Fruit fly (Drosophila melanogaster) whole organism, embryonic: ENCODE results near the gene CG10510.

Experiments
- Atf6 ChIP-seq: fragments of 200-800 bp; sonication (Bioruptor generic); IDR thresholded peaks from 2 replicates; pipeline ENCODE4 v1.3.6; 2022; ENCODE audit warnings: missing biosample characterization, missing genetic modification characterization
- Bgb ChIP-seq: fragments of 200-800 bp; sonication (Bioruptor generic); IDR thresholded peaks from 2 replicates; pipeline ENCODE4 v1.3.6; 2022; ENCODE audit warnings: missing biosample characterization, missing genetic modification characterization; ENCODE audit not compliant: partially characterized antibody
- CG10274 ChIP-seq: fragments of 200-800 bp; sonication (Bioruptor generic); optimal IDR thresholded peaks from 3 replicates; lab custom pipeline; 2017; ENCODE audit warnings: missing biosample characterization, mild to moderate bottlenecking, missing genetic modification characterization
- CG12104 ChIP-seq: fragments of 200-800 bp; sonication (Bioruptor generic); optimal IDR thresholded peaks from 3 replicates; lab custom pipeline; 2016; ENCODE audit warnings: missing biosample characterization, missing genetic modification characterization
- CG13287 ChIP-seq: fragments of 200-800 bp; sonication (Bioruptor generic); IDR thresholded peaks from 2 replicates; pipeline ENCODE4 v1.3.6; 2022; ENCODE audit warnings: missing biosample characterization, missing genetic modification characterization; ENCODE audit not compliant: partially characterized antibody
- CG14860 ChIP-seq: fragments of 200-800 bp; sonication (Bioruptor generic); IDR thresholded peaks from 3 replicates; pipeline ENCODE4 v1.3.6; 2022; ENCODE audit warnings: missing biosample characterization, missing genetic modification characterization; ENCODE audit not compliant: partially characterized antibody
- CG16813 ChIP-seq: fragments of 200-800 bp; sonication (Bioruptor generic); IDR thresholded peaks from 3 replicates; pipeline ENCODE4 v1.3.6; 2022; ENCODE audit warnings: missing biosample characterization, missing genetic modification characterization; ENCODE audit not compliant: partially characterized antibody
- CG2120 ChIP-seq: fragments of 200-800 bp; sonication (Bioruptor generic); optimal IDR thresholded peaks from 3 replicates; lab custom pipeline; 2016; ENCODE audit warnings: missing biosample characterization, missing genetic modification characterization
- CG34224 ChIP-seq: fragments of 200-800 bp; sonication (Bioruptor generic); IDR thresholded peaks from 3 replicates; pipeline ENCODE4 v1.3.6; 2022; ENCODE audit warnings: missing biosample characterization, missing genetic modification characterization; ENCODE audit not compliant: partially characterized antibody
- CG6791 ChIP-seq: fragments of 200-800 bp; sonication (Bioruptor generic); IDR thresholded peaks from 3 replicates; pipeline ENCODE4 v1.3.6; 2022; ENCODE audit warnings: missing biosample characterization, missing genetic modification characterization; ENCODE audit not compliant: partially characterized antibody
- CG7963 ChIP-seq: fragments of 200-800 bp; sonication (Bioruptor generic); IDR thresholded peaks from 3 replicates; pipeline ENCODE4 v1.3.6; 2022; ENCODE audit warnings: missing biosample characterization, missing genetic modification characterization; ENCODE audit not compliant: partially characterized antibody
- D19B ChIP-seq: fragments of 200-800 bp; sonication (Bioruptor generic); optimal IDR thresholded peaks from 2 replicates; lab custom pipeline; 2017; ENCODE audit warnings: missing biosample characterization, mild to moderate bottlenecking, missing genetic modification characterization
- Elba2 ChIP-seq: fragments of 200-800 bp; sonication (Bioruptor generic); optimal IDR thresholded peaks from 3 replicates; lab custom pipeline; 2016; ENCODE audit warnings: missing biosample characterization, missing genetic modification characterization
- Ets97D ChIP-seq: fragments of 200-800 bp; sonication (Bioruptor generic); optimal IDR thresholded peaks from 3 replicates; lab custom pipeline; 2016; ENCODE audit warnings: missing biosample characterization, missing genetic modification characterization
- HLH4C ChIP-seq: fragments of 200-800 bp; sonication (Bioruptor generic); IDR thresholded peaks from 3 replicates; pipeline ENCODE4 v1.3.6; 2022; ENCODE audit warnings: missing biosample characterization, missing genetic modification characterization; ENCODE audit not compliant: partially characterized antibody
- Max ChIP-seq: fragments of 200-800 bp; sonication (Bioruptor generic); optimal IDR thresholded peaks from 2 replicates; lab custom pipeline; 2016; ENCODE audit warnings: missing biosample characterization, mild to moderate bottlenecking, missing genetic modification characterization
- Myb ChIP-seq: fragments of 200-800 bp; sonication (Bioruptor generic); optimal IDR thresholded peaks from 2 replicates; lab custom pipeline; 2016; ENCODE audit warnings: missing biosample characterization, missing genetic modification characterization
- Pdp1 ChIP-seq, 2 experiments: fragments of 200-800 bp; sonication (Bioruptor generic); optimal IDR thresholded peaks; 3 replicates each; lab custom pipeline; 2016; ENCODE audit warnings: missing biosample characterization in 2 of 2, missing genetic modification characterization in 2 of 2, mild to moderate bottlenecking in 1 of 2, moderate library complexity in 1 of 2
- Rfx ChIP-seq: fragments of 200-800 bp; sonication (Bioruptor generic); IDR thresholded peaks from 2 replicates; pipeline ENCODE4 v1.3.6; 2022; ENCODE audit warnings: missing biosample characterization, missing genetic modification characterization
- Scr ChIP-seq: fragments of 200-800 bp; sonication (Bioruptor generic); IDR thresholded peaks from 2 replicates; pipeline ENCODE4 v1.3.6; 2022; ENCODE audit warnings: missing biosample characterization, missing genetic modification characterization; ENCODE audit not compliant: partially characterized antibody
- ac ChIP-seq: fragments of 200-800 bp; sonication (Bioruptor generic); optimal IDR thresholded peaks from 3 replicates; lab custom pipeline; 2017; ENCODE audit warnings: missing biosample characterization, mild to moderate bottlenecking, missing genetic modification characterization
- ato ChIP-seq: fragments of 200-800 bp; sonication (Bioruptor generic); IDR thresholded peaks from 2 replicates; pipeline ENCODE4 v1.3.6; 2022; ENCODE audit warnings: missing biosample characterization, missing genetic modification characterization; ENCODE audit not compliant: partially characterized antibody
- bab2 ChIP-seq: fragments of 200-800 bp; sonication (Bioruptor generic); optimal IDR thresholded peaks from 2 replicates; lab custom pipeline; 2016; ENCODE audit warnings: missing biosample characterization, missing genetic modification characterization
- bbx ChIP-seq: fragments of 200-800 bp; sonication (Bioruptor generic); IDR thresholded peaks from 2 replicates; pipeline ENCODE4 v1.3.6; 2022; ENCODE audit warnings: missing biosample characterization, missing genetic modification characterization; ENCODE audit not compliant: partially characterized antibody
- cas ChIP-seq: fragments of 200-800 bp; sonication (Bioruptor generic); IDR thresholded peaks from 2 replicates; pipeline ENCODE4 v1.3.6; 2022; ENCODE audit warnings: missing biosample characterization, missing genetic modification characterization
- caup ChIP-seq: fragments of 200-800 bp; sonication (Bioruptor generic); optimal IDR thresholded peaks from 3 replicates; lab custom pipeline; 2017; ENCODE audit warnings: missing biosample characterization, mild to moderate bottlenecking, missing genetic modification characterization, moderate library complexity; ENCODE audit not compliant: severe bottlenecking
- croc ChIP-seq: fragments of 200-800 bp; sonication (Bioruptor generic); conservative IDR thresholded peaks from 3 replicates; pipeline ENCODE4 v1.3.6; 2022; ENCODE audit warnings: missing biosample characterization, missing genetic modification characterization
- danr ChIP-seq: fragments of 200-800 bp; sonication (Bioruptor generic); IDR thresholded peaks from 2 replicates; pipeline ENCODE4 v1.3.6; 2022; ENCODE audit warnings: missing biosample characterization, missing genetic modification characterization
- eyg ChIP-seq: fragments of 200-800 bp; sonication (Bioruptor generic); optimal IDR thresholded peaks from 3 replicates; lab custom pipeline; 2016; ENCODE audit warnings: missing biosample characterization, missing genetic modification characterization
- ham ChIP-seq: fragments of 200-800 bp; sonication (Bioruptor generic); IDR thresholded peaks from 2 replicates; pipeline ENCODE4 v1.3.6; 2022; ENCODE audit warnings: missing biosample characterization, missing genetic modification characterization
- hb ChIP-seq: fragments of 200-800 bp; sonication (Bioruptor generic); IDR thresholded peaks from 3 replicates; pipeline ENCODE4 v1.3.6; 2022; ENCODE audit warnings: missing biosample characterization, missing genetic modification characterization; ENCODE audit not compliant: partially characterized antibody
- mld ChIP-seq: fragments of 200-800 bp; sonication (Bioruptor generic); IDR thresholded peaks from 3 replicates; pipeline ENCODE4 v1.3.6; 2022; ENCODE audit warnings: missing biosample characterization, missing genetic modification characterization; ENCODE audit not compliant: partially characterized antibody
- nerfin-2 ChIP-seq: fragments of 200-800 bp; sonication (Bioruptor generic); IDR thresholded peaks from 2 replicates; pipeline ENCODE4 v1.3.6; 2022; ENCODE audit warnings: missing biosample characterization, missing genetic modification characterization; ENCODE audit not compliant: partially characterized antibody
- org-1 ChIP-seq: fragments of 200-800 bp; sonication (Bioruptor generic); optimal IDR thresholded peaks from 2 replicates; lab custom pipeline; 2017; ENCODE audit warnings: missing biosample characterization, missing genetic modification characterization
- sens ChIP-seq: fragments of 200-800 bp; sonication (Bioruptor generic); peaks from one replicate; lab custom pipeline; 2016; ENCODE audit warnings: missing biosample characterization, missing genetic modification characterization
- sisA ChIP-seq: fragments of 200-800 bp; sonication (Bioruptor generic); IDR thresholded peaks from 2 replicates; pipeline ENCODE4 v1.3.6; 2022; ENCODE audit warnings: missing biosample characterization, missing genetic modification characterization
- sna ChIP-seq: fragments of 200-800 bp; sonication (Bioruptor generic); IDR thresholded peaks from 2 replicates; pipeline ENCODE4 v1.3.6; 2022; ENCODE audit warnings: missing biosample characterization, missing genetic modification characterization; ENCODE audit not compliant: partially characterized antibody
- so ChIP-seq: fragments of 200-800 bp; sonication (Bioruptor generic); IDR thresholded peaks from 3 replicates; pipeline ENCODE4 v1.3.6; 2022; ENCODE audit warnings: missing biosample characterization, missing genetic modification characterization
- sob ChIP-seq: fragments of 200-800 bp; sonication (Bioruptor generic); IDR thresholded peaks from 2 replicates; pipeline ENCODE4 v1.3.6; 2022; ENCODE audit warnings: missing biosample characterization, missing genetic modification characterization
- tna ChIP-seq: fragments of 200-800 bp; sonication (Bioruptor generic); IDR thresholded peaks from 2 replicates; pipeline ENCODE4 v1.3.6; 2022; ENCODE audit warnings: missing biosample characterization, missing genetic modification characterization; ENCODE audit not compliant: partially characterized antibody
- unc-4 ChIP-seq: fragments of 200-800 bp; sonication (Bioruptor generic); IDR thresholded peaks from 2 replicates; pipeline ENCODE4 v1.3.6; 2022; ENCODE audit warnings: missing biosample characterization, missing genetic modification characterization; ENCODE audit not compliant: partially characterized antibody
- vnd ChIP-seq: fragments of 200-800 bp; sonication (Bioruptor generic); IDR thresholded peaks from 3 replicates; pipeline ENCODE4 v1.3.6; 2022; ENCODE audit warnings: missing biosample characterization, missing genetic modification characterization; ENCODE audit not compliant: partially characterized antibody

Gene CG10510

DNA sequence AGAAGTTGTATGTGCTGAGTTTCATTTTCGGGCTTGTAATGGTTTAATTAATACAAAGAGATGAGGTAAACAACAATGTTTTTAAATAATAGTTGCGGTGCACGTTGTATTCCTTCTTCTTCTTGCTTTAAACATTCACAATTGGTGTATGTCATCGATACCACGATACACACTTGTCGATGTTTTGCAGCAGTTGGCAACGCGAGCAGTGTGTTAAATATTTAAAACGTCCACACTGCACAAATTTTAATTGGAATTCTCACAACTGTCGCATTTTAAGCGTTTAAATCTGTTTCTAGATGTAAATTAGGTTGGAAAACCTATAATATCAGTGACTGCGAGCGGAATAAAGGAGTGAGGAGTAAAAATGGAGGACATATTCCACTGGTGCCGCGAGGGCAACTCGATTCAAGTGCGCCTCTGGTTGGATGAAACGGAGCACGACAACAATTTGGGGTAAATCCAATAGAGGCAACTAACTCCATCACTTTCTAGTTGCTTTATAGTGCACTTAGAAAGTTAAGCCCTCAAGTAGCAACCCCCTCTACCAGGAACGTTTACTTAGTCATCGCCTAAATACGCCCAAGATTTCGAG lies 6.9 kb upstream of the CG10510 start, which contains the start of the genes Trmt112 and Ilk (continued):
- no peak for TF ChIP-seq cas (GFP tag; lab: Robert Waterston, UW)
- no peak for TF ChIP-seq org-1 (GFP tag; lab: Kevin White, UChicago)
- TF ChIP-seq Elba2 (GFP tag; lab: Kevin White, UChicago), result peak; percentile 55
- TF ChIP-seq Myb (GFP tag; lab: Kevin White, UChicago), result peak; percentile 86
- TF ChIP-seq unc-4 (GFP tag; lab: Robert Waterston, UW), result peak; percentile 78
- TF ChIP-seq CG10274, result no peak
- TF ChIP-seq croc (GFP tag; lab: Robert Waterston, UW), result no peak
- no peak for TF ChIP-seq Atf6 (GFP tag; lab: Robert Waterston, UW)
- no peak for TF ChIP-seq so (GFP tag; lab: Robert Waterston, UW)
- peak; percentile 84 for TF ChIP-seq CG16813 (GFP tag; lab: Robert Waterston, UW)

DNA sequence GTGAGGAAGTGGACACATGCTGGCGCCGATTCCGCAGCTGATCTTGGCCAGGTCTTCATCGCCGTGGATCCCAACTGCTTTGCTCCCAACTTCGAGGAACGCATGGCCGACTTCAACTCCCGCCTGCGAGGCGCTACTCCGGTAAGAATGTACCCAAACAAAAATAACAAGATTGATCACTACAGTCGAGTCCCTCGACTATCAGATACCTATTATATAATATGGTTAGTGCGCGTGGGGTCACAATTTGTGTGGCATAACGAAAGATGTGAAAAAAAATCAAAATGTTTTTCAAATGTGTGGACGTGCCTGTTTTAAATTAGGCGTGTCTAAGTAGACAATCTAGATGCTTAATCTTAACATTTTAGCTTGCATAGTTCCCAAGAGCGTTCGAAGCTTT lies 3.4 kb downstream of the CG10510 start:
- TF ChIP-seq CG13287 (GFP tag; lab: Robert Waterston, UW) (peak; percentile 42), caup (GFP tag; lab: Kevin White, UChicago) (no peak), tna (GFP tag; lab: Robert Waterston, UW) (peak; percentile 63; the same call in 1 of the 2 replicates), CG7963 (GFP tag; lab: Robert Waterston, UW) (peak; percentile 66; the same call in 2 of the 3 replicates), sna (GFP tag; lab: Robert Waterston, UW) (peak; percentile 43), vnd (GFP tag; lab: Robert Waterston, UW) (peak; percentile 39; the same call in 1 of the 3 replicates), Max (GFP tag; lab: Kevin White, UChicago) (no peak), CG34224 (GFP tag; lab: Robert Waterston, UW) (peak; percentile 28; the same call in 1 of the 3 replicates), org-1 (GFP tag; lab: Kevin White, UChicago) (no peak), D19B (GFP tag; lab: Kevin White, UChicago) (peak; percentile 29), sob (GFP tag; lab: Robert Waterston, UW) (no peak), CG14860 (GFP tag; lab: Robert Waterston, UW) (peak; percentile 51; the same call in 1 of the 3 replicates), CG2120 (GFP tag; lab: Kevin White, UChicago) (no peak), Rfx (0 out of 2 replicates have a peak, but pooled peaks have one; percentile 4), Scr (peak; percentile 55), CG16813 (GFP tag; lab: Robert Waterston, UW) (peak; percentile 67), sens (GFP tag; lab: Kevin White, UChicago) (peak; percentile 34), eyg (GFP tag; lab: Kevin White, UChicago) (no peak), hb (0 out of 3 replicates have a peak, but pooled peaks have one; percentile 49), Pdp1 (GFP tag; optimal IDR thresholded peaks at IDR 0.05; lab: Kevin White, UChicago) (peak in 1 of 2 experiments; percentile 91), sisA (GFP tag; lab: Robert Waterston, UW) (no peak), danr (GFP tag; lab: Robert Waterston, UW) (no peak), mld (GFP tag; lab: Robert Waterston, UW) (0 out of 3 replicates have a peak, but pooled peaks have one; percentile 45), Ets97D (GFP tag; lab: Kevin White, UChicago) (no peak), ham (GFP tag; lab: Robert Waterston, UW) (no peak), ato (GFP tag; lab: Robert Waterston, UW) (peak; percentile 64; the same call in 1 of the 2 replicates), nerfin-2 (peak; percentile 51; the same call in 1 of the 2 replicates), bab2 (no peak), CG12104 (GFP tag; lab: Kevin White, UChicago) (no peak), CG6791 (peak; percentile 61; the same call in 2 of the 3 replicates), HLH4C (GFP tag; lab: Robert Waterston, UW) (peak; percentile 80), Bgb (GFP tag; lab: Robert Waterston, UW) (peak; percentile 43; the same call in 1 of the 2 replicates), ac (GFP tag; lab: Kevin White, UChicago) (no peak), bbx (GFP tag; lab: Robert Waterston, UW) (peak; percentile 42; the same call in 1 of the 2 replicates)
